Fruit fly (Drosophila melanogaster) S2 (cell line): ENCODE data around the gene Atac3.

Experiments
- CG8478 ChIP-seq: fragments of >200 bp; optimal IDR thresholded peaks from 2 replicates; lab custom pipeline; 2018
- CTCF ChIP-seq, 2 experiments: fragments of >200 bp; optimal IDR thresholded peaks; 2 replicates each; lab custom pipeline; 2018

DNA sequence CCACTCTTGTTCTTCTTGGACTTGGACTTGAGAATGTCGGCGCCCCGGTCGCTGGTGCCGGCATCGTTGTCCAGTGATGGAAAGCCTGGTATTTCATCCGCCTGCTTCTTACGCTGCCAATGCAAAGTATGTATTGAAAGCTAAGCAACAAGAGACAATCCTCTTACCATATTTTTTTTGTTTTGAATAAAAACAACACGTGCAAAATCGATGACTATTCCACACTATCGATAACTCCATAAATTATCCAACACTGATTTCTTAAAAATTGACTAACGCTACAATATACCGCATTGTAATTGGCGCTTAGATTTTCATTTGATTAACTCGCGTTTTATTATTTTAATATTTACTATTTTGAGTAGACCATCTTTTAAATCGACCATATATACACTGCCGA is 3.3 kb downstream of the Atac3 start, which contains the start of gene CG32344:
- TF ChIP-seq CTCF (optimal IDR thresholded peaks at IDR 0.05; lab: Kevin White, UChicago) = no peak
- TF ChIP-seq CG8478 (lab: Kevin White, UChicago) = no peak
